Worm (Caenorhabditis elegans) whole organism, young adult: ENCODE data around the gene nspb-11.

Experiments used
- B0019.2 ChIP-seq: fragments of 200-800 bp; sonication (Bioruptor generic); conservative IDR thresholded peaks from 2 replicates; pipeline ENCODE4 v1.3.6; 2022; ENCODE audit warnings: missing genetic modification reagents, missing genetic modification characterization, missing compliant biosample characterization
- B0336.3 ChIP-seq: fragments of 200-800 bp; sonication (Bioruptor generic); IDR thresholded peaks from 2 replicates; pipeline ENCODE4 v1.3.6; 2022; ENCODE audit warnings: missing genetic modification characterization, missing compliant biosample characterization
- C17E4.6 ChIP-seq: fragments of 200-800 bp; sonication (Bioruptor generic); IDR thresholded peaks from 2 replicates; pipeline ENCODE4 v1.3.6; 2022; ENCODE audit warnings: missing genetic modification reagents, missing genetic modification characterization, missing compliant biosample characterization
- F33H1.4 ChIP-seq: fragments of 200-800 bp; sonication (Bioruptor generic); IDR thresholded peaks from 2 replicates; pipeline ENCODE4 v1.3.6; 2022; ENCODE audit warnings: missing genetic modification reagents, missing genetic modification characterization, missing compliant biosample characterization
- F37B4.10 ChIP-seq: fragments of 200-800 bp; sonication (Bioruptor generic); IDR thresholded peaks from 2 replicates; pipeline ENCODE4 v1.3.6; 2022; ENCODE audit warnings: missing genetic modification characterization, missing compliant biosample characterization
- F49E8.2 ChIP-seq: sonication (generic microtip); optimal IDR thresholded peaks from 3 replicates; lab custom pipeline; 2017; ENCODE audit warnings: missing genetic modification characterization, mild to moderate bottlenecking, missing compliant biosample characterization, antibody characterized with exemption, moderate library complexity; ENCODE audit not compliant: insufficient read depth
- F52B5.7 ChIP-seq: sonication (generic microtip); optimal IDR thresholded peaks from 2 replicates; lab custom pipeline; 2016; ENCODE audit warnings: mild to moderate bottlenecking, missing genetic modification characterization, missing compliant biosample characterization
- K11D2.4 ChIP-seq: fragments of 200-800 bp; sonication (Bioruptor generic); IDR thresholded peaks from 2 replicates; pipeline ENCODE4 v1.3.6; 2022; ENCODE audit warnings: missing genetic modification reagents, missing genetic modification characterization, missing compliant biosample characterization
- K12H6.12 ChIP-seq: fragments of 200-800 bp; sonication (Bioruptor generic); optimal IDR thresholded peaks from 2 replicates; lab custom pipeline; 2018; ENCODE audit warnings: mild to moderate bottlenecking, missing genetic modification characterization, missing compliant biosample characterization
- Y67H2A.10 ChIP-seq: fragments of 200-800 bp; sonication (Bioruptor generic); conservative IDR thresholded peaks from 2 replicates; pipeline ENCODE4 v1.3.6; 2022; ENCODE audit warnings: missing genetic modification reagents, missing genetic modification characterization, missing compliant biosample characterization
- Y79H2A.3 ChIP-seq: fragments of 200-800 bp; sonication (Bioruptor generic); conservative IDR thresholded peaks from 2 replicates; pipeline ENCODE4 v1.3.6; 2022; ENCODE audit warnings: missing genetic modification reagents, missing genetic modification characterization, missing compliant biosample characterization
- attf-3 ChIP-seq: fragments of 200-800 bp; sonication (Bioruptor generic); conservative IDR thresholded peaks from 2 replicates; pipeline ENCODE4 v1.3.6; 2022; ENCODE audit warnings: missing genetic modification reagents, missing genetic modification characterization, missing compliant biosample characterization
- bed-1 ChIP-seq: fragments of 200-800 bp; sonication (Bioruptor generic); IDR thresholded peaks from 2 replicates; pipeline ENCODE4 v1.3.6; 2022; ENCODE audit warnings: missing genetic modification reagents, missing genetic modification characterization, missing compliant biosample characterization
- ceh-58 ChIP-seq: fragments of 200-800 bp; sonication (Bioruptor generic); IDR thresholded peaks from 2 replicates; pipeline ENCODE4 v1.3.6; 2022; ENCODE audit warnings: missing genetic modification characterization, missing compliant biosample characterization
- ceh-79 ChIP-seq: sonication (generic microtip); optimal IDR thresholded peaks from 2 replicates; lab custom pipeline; 2017; ENCODE audit warnings: mild to moderate bottlenecking, missing genetic modification characterization, missing compliant biosample characterization
- die-1 ChIP-seq: sonication (generic microtip); optimal IDR thresholded peaks from 2 replicates; lab custom pipeline; 2016; ENCODE audit warnings: missing genotype, mild to moderate bottlenecking, missing genetic modification characterization, missing compliant biosample characterization
- dpl-1 ChIP-seq: fragments of 150-350 bp; optimal IDR thresholded peaks from 2 replicates; lab custom pipeline; 2014; ENCODE audit warnings: missing biosample characterization, missing genetic modification reagents, missing genetic modification characterization
- efl-1 ChIP-seq: fragments of 150-350 bp; optimal IDR thresholded peaks from 2 replicates; lab custom pipeline; 2014; ENCODE audit warnings: missing biosample characterization, missing genetic modification reagents, missing genetic modification characterization
- hlh-26 ChIP-seq: fragments of 200-800 bp; sonication (Bioruptor generic); conservative IDR thresholded peaks from 2 replicates; pipeline ENCODE4 v1.3.6; 2022; ENCODE audit warnings: missing genetic modification reagents, missing genetic modification characterization, missing compliant biosample characterization
- hrde-1 ChIP-seq: sonication (generic microtip); optimal IDR thresholded peaks from 2 replicates; lab custom pipeline; 2016; ENCODE audit warnings: missing genetic modification characterization, mild to moderate bottlenecking, missing compliant biosample characterization, moderate library complexity, missing genotype, missing genetic modification reagents, borderline replicate concordance
- let-526 ChIP-seq: fragments of 200-800 bp; sonication (Bioruptor generic); IDR thresholded peaks from 2 replicates; pipeline ENCODE4 v1.3.6; 2022; ENCODE audit warnings: missing genetic modification reagents, missing genetic modification characterization, missing compliant biosample characterization
- let-607 ChIP-seq, 2 experiments: fragments of 200-800 bp in 1 of 2; sonication (Bioruptor generic) in 1 of 2; sonication (generic microtip) in 1 of 2; optimal IDR thresholded peaks; 2 replicates each; lab custom pipeline; 2016 to 2018; ENCODE audit warnings: mild to moderate bottlenecking in 2 of 2, missing compliant biosample characterization in 2 of 2, missing genetic modification characterization in 2 of 2, moderate library complexity in 2 of 2, missing genotype in 1 of 2
- lin-35 ChIP-seq, 3 experiments: fragments of 150-350 bp in 2 of 3; sonication (generic microtip) in 1 of 3; optimal IDR thresholded peaks; 2 replicates each; lab custom pipeline; 2014 to 2018; ENCODE audit warnings: missing biosample characterization in 3 of 3, missing genetic modification characterization in 3 of 3, missing genetic modification reagents in 3 of 3
- lin-40 ChIP-seq: sonication (generic microtip); optimal IDR thresholded peaks from 2 replicates; lab custom pipeline; 2016; ENCODE audit warnings: missing genetic modification characterization, mild to moderate bottlenecking, missing compliant biosample characterization, missing genotype, missing genetic modification reagents
- lsl-1 ChIP-seq: fragments of 200-800 bp; sonication (Bioruptor generic); optimal IDR thresholded peaks from 2 replicates; lab custom pipeline; 2018; ENCODE audit warnings: mild to moderate bottlenecking, missing genetic modification characterization, moderate library complexity, missing compliant biosample characterization
- lsy-27 ChIP-seq: sonication (generic microtip); optimal IDR thresholded peaks from 2 replicates; lab custom pipeline; 2017; ENCODE audit warnings: missing genetic modification characterization, mild to moderate bottlenecking, missing compliant biosample characterization, antibody characterized with exemption, missing genotype, borderline replicate concordance; ENCODE audit not compliant: insufficient read depth
- madf-10 ChIP-seq: sonication (generic microtip); optimal IDR thresholded peaks from 2 replicates; lab custom pipeline; 2016; ENCODE audit warnings: mild to moderate bottlenecking, missing genetic modification characterization, missing compliant biosample characterization
- mel-28 ChIP-seq: sonication (generic microtip); optimal IDR thresholded peaks from 2 replicates; lab custom pipeline; 2016; ENCODE audit warnings: borderline replicate concordance, mild to moderate bottlenecking, missing genetic modification characterization, missing compliant biosample characterization
- mes-4 ChIP-seq: sonication (generic microtip); optimal IDR thresholded peaks from 2 replicates; lab custom pipeline; 2016; ENCODE audit warnings: missing genotype, missing genetic modification characterization, missing compliant biosample characterization
- nfya-1 ChIP-seq: sonication (generic microtip); optimal IDR thresholded peaks from 2 replicates; lab custom pipeline; 2017; ENCODE audit warnings: antibody characterized with exemption, missing compliant biosample characterization, missing genetic modification characterization, borderline replicate concordance; ENCODE audit not compliant: insufficient read depth
- nfya-2 ChIP-seq: fragments of 200-800 bp; sonication (Bioruptor generic); IDR thresholded peaks from 2 replicates; pipeline ENCODE4 v1.3.6; 2022; ENCODE audit warnings: missing genetic modification reagents, missing genetic modification characterization, missing compliant biosample characterization
- nfyb-1 ChIP-seq: fragments of 200-800 bp; sonication (Bioruptor generic); IDR thresholded peaks from 2 replicates; pipeline ENCODE4 v1.3.6; 2022; ENCODE audit warnings: missing genetic modification reagents, missing genetic modification characterization, missing compliant biosample characterization
- nhr-120 ChIP-seq: fragments of 200-800 bp; sonication (Bioruptor generic); IDR thresholded peaks from 2 replicates; pipeline ENCODE4 v1.3.6; 2022; ENCODE audit warnings: missing genetic modification characterization, missing compliant biosample characterization
- nhr-80 ChIP-seq: sonication (generic microtip); optimal IDR thresholded peaks from 2 replicates; lab custom pipeline; 2016; ENCODE audit warnings: missing genetic modification characterization, missing compliant biosample characterization
- pbrm-1 ChIP-seq: fragments of 200-800 bp; sonication (Bioruptor generic); IDR thresholded peaks from 2 replicates; pipeline ENCODE4 v1.3.6; 2022; ENCODE audit warnings: missing genetic modification reagents, missing genetic modification characterization, missing compliant biosample characterization
- pha-4 ChIP-seq: fragments of 150-350 bp; sonication (generic microtip); optimal IDR thresholded peaks from 2 replicates; lab custom pipeline; 2014; ENCODE audit warnings: missing biosample characterization, missing genetic modification reagents, missing genetic modification characterization
- rcor-1 ChIP-seq: fragments of 200-800 bp; sonication (Bioruptor generic); IDR thresholded peaks from 2 replicates; pipeline ENCODE4 v1.3.6; 2022; ENCODE audit warnings: missing genetic modification reagents, missing genetic modification characterization, missing compliant biosample characterization
- rec-8 ChIP-seq, 2 experiments: sonication (generic microtip); optimal IDR thresholded peaks; 2 replicates each; lab custom pipeline; 2016; ENCODE audit warnings: mild to moderate bottlenecking in 2 of 2, missing genetic modification characterization in 2 of 2, missing genetic modification reagents in 2 of 2, missing genotype in 2 of 2, missing biosample characterization in 1 of 2, missing compliant biosample characterization in 1 of 2, moderate library complexity in 1 of 2
- sea-2 ChIP-seq: fragments of 200-800 bp; sonication (Bioruptor generic); IDR thresholded peaks from 2 replicates; pipeline ENCODE4 v1.3.6; 2022; ENCODE audit warnings: missing genetic modification characterization, missing compliant biosample characterization
- snpc-3.4 ChIP-seq: sonication (generic microtip); optimal IDR thresholded peaks from 2 replicates; lab custom pipeline; 2017; ENCODE audit warnings: missing genetic modification characterization, mild to moderate bottlenecking, missing compliant biosample characterization, antibody characterized with exemption, moderate library complexity, missing genotype, missing genetic modification reagents
- somi-1 ChIP-seq: fragments of 200-800 bp; sonication (Bioruptor generic); optimal IDR thresholded peaks from 2 replicates; lab custom pipeline; 2018; ENCODE audit warnings: mild to moderate bottlenecking, missing genetic modification characterization, missing compliant biosample characterization
- tbp1 ChIP-seq: fragments of 200-800 bp; sonication (Bioruptor generic); optimal IDR thresholded peaks from 2 replicates; lab custom pipeline; 2018; ENCODE audit warnings: mild to moderate bottlenecking, missing genetic modification characterization, missing compliant biosample characterization
- xnd-1 ChIP-seq: sonication (generic microtip); optimal IDR thresholded peaks from 2 replicates; lab custom pipeline; 2016; ENCODE audit warnings: missing genotype, missing genetic modification reagents, missing genetic modification characterization, missing compliant biosample characterization
- zfh-2 ChIP-seq: fragments of 200-800 bp; sonication (Bioruptor generic); conservative IDR thresholded peaks from 2 replicates; pipeline ENCODE4 v1.3.6; 2022; ENCODE audit warnings: missing genetic modification reagents, missing genetic modification characterization, missing compliant biosample characterization
- zim-3 ChIP-seq: sonication (generic microtip); optimal IDR thresholded peaks from 2 replicates; lab custom pipeline; 2017; ENCODE audit warnings: mild to moderate bottlenecking, missing genetic modification characterization, moderate library complexity, missing compliant biosample characterization
- ztf-26 ChIP-seq: sonication (generic microtip); optimal IDR thresholded peaks from 2 replicates; lab custom pipeline; 2017; ENCODE audit warnings: missing genetic modification characterization, missing compliant biosample characterization

The nspb-11 gene

DNA sequence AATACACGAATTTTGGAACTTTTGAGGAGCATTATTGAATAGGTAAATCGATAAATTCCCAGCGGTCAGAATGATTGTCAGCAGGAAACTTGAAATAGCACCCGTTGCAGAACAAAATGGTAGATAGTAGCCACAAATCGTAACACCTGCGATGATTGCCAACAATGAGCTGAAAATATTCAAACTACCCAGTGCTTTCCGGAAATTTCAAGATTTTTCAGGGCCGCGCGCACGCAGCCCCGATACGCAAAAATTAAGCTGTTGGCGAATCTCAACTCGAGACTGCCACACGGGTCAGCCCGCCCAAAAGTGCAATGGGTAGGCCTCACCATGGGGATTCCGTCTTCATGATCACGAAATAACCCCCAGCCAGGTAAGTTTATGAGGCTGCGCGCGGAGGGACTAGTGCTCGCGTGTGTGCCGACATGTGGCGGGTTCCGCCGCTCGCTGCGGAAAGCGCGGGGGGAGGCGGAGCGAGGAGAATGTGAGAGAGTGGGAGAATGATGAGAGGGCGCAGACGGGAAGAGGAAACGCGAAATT lies 37.5 kb downstream of the nspb-11 start (continued):
- peak; percentile 96 for TF ChIP-seq hrde-1 (tag; lab: Kevin White, UChicago)
- TF ChIP-seq lsl-1 (GFP tag; lab: Kevin White, UChicago), result peak; percentile 88
- TF ChIP-seq rcor-1, result peak; percentile 91
- TF ChIP-seq Y67H2A.10 (GFP tag; lab: Robert Waterston, UW), result peak; percentile 56; the same call in 1 of the 2 replicates
- peak; percentile 96 for TF ChIP-seq snpc-3.4 (tag; lab: Kevin White, UChicago)
- TF ChIP-seq sea-2 (GFP tag; lab: Robert Waterston, UW), result peak; percentile 84; the same call in 1 of the 2 replicates
- peak; percentile 93 for TF ChIP-seq somi-1 (GFP tag; lab: Kevin White, UChicago)
- peak; percentile 82 to 98 for TF ChIP-seq rec-8 (tag; optimal IDR thresholded peaks at IDR 0.05; lab: Kevin White, UChicago)
- TF ChIP-seq mel-28 (tag; lab: Kevin White, UChicago), result peak; percentile 92
- TF ChIP-seq hlh-26, result 0 out of 2 replicates have a peak, but pooled peaks have one; percentile 72
- peak; percentile 53 for TF ChIP-seq dpl-1 (GFP tag; lab: Kevin White, UChicago)
- peak; percentile 100 for TF ChIP-seq B0336.3 (GFP tag; lab: Robert Waterston, UW)
- peak; percentile 96 for TF ChIP-seq ztf-26 (tag; lab: Kevin White, UChicago)
- TF ChIP-seq F49E8.2 (tag; lab: Kevin White, UChicago), result peak; percentile 96
- peak; percentile 92 for TF ChIP-seq die-1 (tag; lab: Kevin White, UChicago)
- peak; percentile 82; the same call in 1 of the 2 replicates for TF ChIP-seq attf-3 (GFP tag; lab: Robert Waterston, UW)
- peak; percentile 81 to 90 for TF ChIP-seq let-607 (tag; optimal IDR thresholded peaks at IDR 0.05; lab: Kevin White, UChicago)
- no peak for TF ChIP-seq nfya-2 (GFP tag; lab: Robert Waterston, UW)
- TF ChIP-seq B0019.2 (GFP tag; lab: Robert Waterston, UW), result peak; percentile 76
- TF ChIP-seq lin-40 (tag; lab: Kevin White, UChicago), result peak; percentile 97
- TF ChIP-seq xnd-1 (tag; lab: Kevin White, UChicago), result peak; percentile 67
- TF ChIP-seq madf-10, result peak; percentile 91
- TF ChIP-seq pha-4 (tag; lab: Kevin White, UChicago), result no peak
- peak; percentile 84 for TF ChIP-seq ceh-79 (tag; lab: Kevin White, UChicago)
- peak; percentile 90 for TF ChIP-seq K11D2.4
- TF ChIP-seq nhr-120 (GFP tag; lab: Robert Waterston, UW), result peak; percentile 39; the same call in 1 of the 2 replicates
- TF ChIP-seq C17E4.6, result peak; percentile 85
- 0 out of 2 replicates have a peak, but pooled peaks have one; percentile 26 for TF ChIP-seq ceh-58 (GFP tag; lab: Robert Waterston, UW)
- peak; percentile 73 for TF ChIP-seq let-526 (GFP tag; lab: Robert Waterston, UW)
- TF ChIP-seq zim-3 (tag; lab: Kevin White, UChicago), result peak; percentile 87
- TF ChIP-seq tbp1, result peak; percentile 83
- peak; percentile 86 for TF ChIP-seq F33H1.4 (GFP tag; lab: Robert Waterston, UW)
- TF ChIP-seq pbrm-1 (GFP tag; lab: Robert Waterston, UW), result peak; percentile 99
- peak; percentile 28 for TF ChIP-seq efl-1 (GFP tag; lab: Kevin White, UChicago)
- peak; percentile 79 for TF ChIP-seq Y79H2A.3
- peak; percentile 100 for TF ChIP-seq zfh-2 (GFP tag; lab: Robert Waterston, UW)
- peak; percentile 99 for TF ChIP-seq F52B5.7
- TF ChIP-seq lsy-27, result peak; percentile 73
- TF ChIP-seq nfya-1 (tag; lab: Kevin White, UChicago), result no peak
- TF ChIP-seq nfyb-1, result peak; percentile 97
- peak in 2 of 3 experiments; percentile 63 to 79 for TF ChIP-seq lin-35 (GFP tag; optimal IDR thresholded peaks at IDR 0.05; lab: Kevin White, UChicago)
- 0 out of 2 replicates have a peak, but pooled peaks have one; percentile 45 for TF ChIP-seq bed-1
- peak; percentile 90; the same call in 1 of the 2 replicates for TF ChIP-seq F37B4.10 (GFP tag; lab: Robert Waterston, UW)
- TF ChIP-seq K12H6.12 (tag; lab: Kevin White, UChicago), result peak; percentile 89
- TF ChIP-seq nhr-80, result peak; percentile 66
- peak; percentile 89 for TF ChIP-seq mes-4
